Worm (Caenorhabditis elegans) whole organism, L1 larva: ENCODE results near the gene Y39A1A.18.

Experiments used
- C04F5.9 ChIP-seq: sonication (generic microtip); optimal IDR thresholded peaks from 2 replicates; lab custom pipeline; 2016; ENCODE audit warnings: missing genetic modification characterization, missing compliant biosample characterization
- C16A3.4 ChIP-seq: fragments of 150-350 bp; optimal IDR thresholded peaks from 2 replicates; lab custom pipeline; 2014; ENCODE audit warnings: missing biosample characterization, missing genetic modification characterization
- C34B4.2 ChIP-seq: sonication (generic microtip); optimal IDR thresholded peaks from 2 replicates; lab custom pipeline; 2017; ENCODE audit warnings: mild to moderate bottlenecking, missing genetic modification characterization, missing compliant biosample characterization
- F16B12.6 ChIP-seq: fragments of 150-350 bp; optimal IDR thresholded peaks from 2 replicates; lab custom pipeline; 2014; ENCODE audit warnings: missing biosample characterization, missing genetic modification characterization
- Y116A8C.19 ChIP-seq: sonication (generic microtip); optimal IDR thresholded peaks from 2 replicates; lab custom pipeline; 2016; ENCODE audit warnings: missing compliant biosample characterization, missing genetic modification characterization, borderline replicate concordance
- aha-1 ChIP-seq: fragments of 150-350 bp; optimal IDR thresholded peaks from 2 replicates; lab custom pipeline; 2014; ENCODE audit warnings: missing biosample characterization, missing genetic modification characterization
- aly-2 ChIP-seq: fragments of 150-350 bp; optimal IDR thresholded peaks from 2 replicates; lab custom pipeline; 2014; ENCODE audit warnings: missing biosample characterization, missing genetic modification characterization
- blmp-1 ChIP-seq: fragments of 150-350 bp; optimal IDR thresholded peaks from 2 replicates; lab custom pipeline; 2014; ENCODE audit warnings: missing biosample characterization, missing genetic modification characterization
- ceh-63 ChIP-seq: fragments of 200-800 bp; sonication (Bioruptor generic); optimal IDR thresholded peaks from 2 replicates; lab custom pipeline; 2018; ENCODE audit warnings: mild to moderate bottlenecking, missing genetic modification characterization, missing compliant biosample characterization
- ceh-88 ChIP-seq: fragments of 200-800 bp; sonication (Bioruptor generic); IDR thresholded peaks from 2 replicates; pipeline ENCODE4 v1.3.6; 2022; ENCODE audit warnings: missing genetic modification characterization, missing compliant biosample characterization
- dpl-1 ChIP-seq, 3 experiments: fragments of 150-350 bp in 2 of 3; sonication (generic microtip) in 1 of 3; optimal IDR thresholded peaks; 2 replicates each; lab custom pipeline; 2014 to 2017; ENCODE audit warnings: missing biosample characterization in 3 of 3, missing genetic modification characterization in 3 of 3, missing genetic modification reagents in 3 of 3
- dsc-1 ChIP-seq: sonication (generic microtip); optimal IDR thresholded peaks from 2 replicates; lab custom pipeline; 2016; ENCODE audit warnings: mild to moderate bottlenecking, missing genetic modification characterization, missing compliant biosample characterization
- efl-1 ChIP-seq, 4 experiments: fragments of 150-350 bp; optimal IDR thresholded peaks in 3 of 4; peaks in 1 of 4; 1 replicate in 1 of 4; 2 replicates in 3 of 4; lab custom pipeline; 2014; ENCODE audit warnings: missing biosample characterization in 2 of 4, missing genetic modification characterization in 2 of 4, missing genetic modification reagents in 2 of 4
- efl-3 ChIP-seq: fragments of 200-800 bp; sonication (Bioruptor generic); optimal IDR thresholded peaks from 2 replicates; lab custom pipeline; 2018; ENCODE audit warnings: mild to moderate bottlenecking, missing genetic modification characterization, missing compliant biosample characterization
- elt-3 ChIP-seq, 6 experiments: fragments of 150-350 bp in 1 of 6; sonication (generic microtip); optimal IDR thresholded peaks; 2 replicates each; lab custom pipeline; 2017 to 2018; ENCODE audit warnings: missing biosample characterization in 6 of 6, missing genetic modification characterization in 6 of 6, inconsistent platforms in 1 of 6
- ets-5 ChIP-seq: fragments of 200-800 bp; sonication (Bioruptor generic); IDR thresholded peaks from 2 replicates; pipeline ENCODE4 v1.3.6; 2022; ENCODE audit warnings: missing genetic modification characterization, missing compliant biosample characterization
- fkh-10 ChIP-seq: sonication (generic microtip); optimal IDR thresholded peaks from 2 replicates; lab custom pipeline; 2017; ENCODE audit warnings: missing biosample characterization, missing genetic modification reagents, missing genetic modification characterization
- fkh-4 ChIP-seq: sonication (generic microtip); optimal IDR thresholded peaks from 2 replicates; lab custom pipeline; 2016; ENCODE audit warnings: missing compliant biosample characterization, missing genetic modification characterization, borderline replicate concordance
- fkh-8 ChIP-seq: sonication (generic microtip); optimal IDR thresholded peaks from 2 replicates; lab custom pipeline; 2016; ENCODE audit warnings: mild to moderate bottlenecking, missing genetic modification characterization, missing compliant biosample characterization
- grh-1 ChIP-seq: fragments of 200-800 bp; sonication (Bioruptor generic); IDR thresholded peaks from 2 replicates; pipeline ENCODE4 v1.3.6; 2022; ENCODE audit warnings: missing genetic modification reagents, missing genetic modification characterization, missing compliant biosample characterization
- hlh-4 ChIP-seq: sonication (generic microtip); optimal IDR thresholded peaks from 2 replicates; lab custom pipeline; 2016; ENCODE audit warnings: mild to moderate bottlenecking, missing genetic modification characterization, missing compliant biosample characterization
- hpl-2 ChIP-seq: fragments of 150-350 bp; optimal IDR thresholded peaks from 2 replicates; lab custom pipeline; 2014; ENCODE audit warnings: missing biosample characterization, missing genetic modification reagents, missing genetic modification characterization
- jun-1 ChIP-seq: fragments of 150-350 bp; optimal IDR thresholded peaks from 2 replicates; lab custom pipeline; 2014; ENCODE audit warnings: missing biosample characterization, missing genetic modification reagents, missing genetic modification characterization
- lin-13 ChIP-seq: fragments of 150-350 bp; optimal IDR thresholded peaks from 2 replicates; lab custom pipeline; 2014; ENCODE audit warnings: missing biosample characterization, missing genetic modification reagents, missing genetic modification characterization
- lin-14 ChIP-seq: fragments of 200-800 bp; sonication (Bioruptor generic); optimal IDR thresholded peaks from 2 replicates; lab custom pipeline; 2018; ENCODE audit warnings: mild to moderate bottlenecking, missing genetic modification characterization, moderate library complexity, missing compliant biosample characterization
- lin-15B ChIP-seq: fragments of 150-350 bp; sonication (generic microtip); optimal IDR thresholded peaks from 3 replicates; lab custom pipeline; 2014; ENCODE audit warnings: missing biosample characterization, missing genetic modification characterization
- lin-39 ChIP-seq: fragments of 150-350 bp; optimal IDR thresholded peaks from 2 replicates; lab custom pipeline; 2014; ENCODE audit warnings: missing biosample characterization, missing genetic modification reagents, missing genetic modification characterization
- lsy-2 ChIP-seq, 2 experiments: fragments of 150-350 bp; optimal IDR thresholded peaks; 2 replicates each; lab custom pipeline; 2014; ENCODE audit warnings: missing biosample characterization in 2 of 2, missing genetic modification characterization in 2 of 2
- mab-9 ChIP-seq: fragments of 200-800 bp; sonication (Bioruptor generic); IDR thresholded peaks from 2 replicates; pipeline ENCODE4 v1.3.6; 2022; ENCODE audit warnings: missing genetic modification reagents, missing genetic modification characterization, missing compliant biosample characterization
- mep-1 ChIP-seq: fragments of 150-350 bp; optimal IDR thresholded peaks from 2 replicates; lab custom pipeline; 2014; ENCODE audit warnings: missing biosample characterization, missing genetic modification characterization
- nhr-11 ChIP-seq: fragments of 150-350 bp; optimal IDR thresholded peaks from 2 replicates; lab custom pipeline; 2014; ENCODE audit warnings: missing biosample characterization, missing genetic modification characterization
- nhr-12 ChIP-seq: sonication (generic microtip); optimal IDR thresholded peaks from 2 replicates; lab custom pipeline; 2017; ENCODE audit warnings: missing biosample characterization, missing genetic modification characterization
- nhr-19 ChIP-seq: fragments of 200-800 bp; sonication (Bioruptor generic); conservative IDR thresholded peaks from 2 replicates; pipeline ENCODE4 v1.3.6; 2022; ENCODE audit warnings: missing genetic modification characterization, missing compliant biosample characterization
- nhr-28 ChIP-seq: fragments of 150-350 bp; optimal IDR thresholded peaks from 2 replicates; lab custom pipeline; 2014; ENCODE audit warnings: missing biosample characterization, missing genetic modification characterization
- nhr-47 ChIP-seq: sonication (generic microtip); optimal IDR thresholded peaks from 2 replicates; lab custom pipeline; 2016; ENCODE audit warnings: mild to moderate bottlenecking, missing genetic modification characterization, moderate library complexity, missing compliant biosample characterization
- nhr-76 ChIP-seq: sonication (generic microtip); optimal IDR thresholded peaks from 2 replicates; lab custom pipeline; 2017; ENCODE audit warnings: missing biosample characterization, missing genetic modification characterization
- nhr-77 ChIP-seq: fragments of 150-350 bp; optimal IDR thresholded peaks from 2 replicates; lab custom pipeline; 2014; ENCODE audit warnings: missing biosample characterization, missing genetic modification characterization
- nhr-84 ChIP-seq: sonication (generic microtip); optimal IDR thresholded peaks from 2 replicates; lab custom pipeline; 2017; ENCODE audit warnings: missing biosample characterization, missing genetic modification characterization
- pag-3 ChIP-seq: sonication (generic microtip); optimal IDR thresholded peaks from 2 replicates; lab custom pipeline; 2017; ENCODE audit warnings: missing genetic modification characterization, mild to moderate bottlenecking, missing compliant biosample characterization, antibody characterized with exemption, borderline replicate concordance; ENCODE audit not compliant: insufficient read depth
- pqm-1 ChIP-seq: sonication (generic microtip); optimal IDR thresholded peaks from 3 replicates; lab custom pipeline; 2017; ENCODE audit warnings: missing biosample characterization, missing genetic modification characterization
- rnt-1 ChIP-seq: sonication (generic microtip); optimal IDR thresholded peaks from 2 replicates; lab custom pipeline; 2016; ENCODE audit warnings: mild to moderate bottlenecking, missing genetic modification characterization, moderate library complexity, missing compliant biosample characterization
- snu-23 ChIP-seq: sonication (generic microtip); optimal IDR thresholded peaks from 2 replicates; lab custom pipeline; 2016; ENCODE audit warnings: missing genetic modification characterization, missing compliant biosample characterization
- sptf-1 ChIP-seq: fragments of 150-350 bp; optimal IDR thresholded peaks from 2 replicates; lab custom pipeline; 2014; ENCODE audit warnings: missing biosample characterization, missing genetic modification characterization
- sup-37 ChIP-seq: fragments of 200-800 bp; sonication (Bioruptor generic); optimal IDR thresholded peaks from 2 replicates; lab custom pipeline; 2018; ENCODE audit warnings: mild to moderate bottlenecking, missing genetic modification characterization, missing compliant biosample characterization
- swsn-7 ChIP-seq: sonication (generic microtip); optimal IDR thresholded peaks from 2 replicates; lab custom pipeline; 2016; ENCODE audit warnings: missing genetic modification characterization, missing compliant biosample characterization
- tbx-2 ChIP-seq: sonication (generic microtip); optimal IDR thresholded peaks from 2 replicates; lab custom pipeline; 2016; ENCODE audit warnings: missing genetic modification characterization, missing compliant biosample characterization
- unc-30 ChIP-seq: sonication (generic microtip); optimal IDR thresholded peaks from 2 replicates; lab custom pipeline; 2017; ENCODE audit warnings: missing biosample characterization, missing genetic modification characterization
- unc-62 ChIP-seq: fragments of 150-350 bp; optimal IDR thresholded peaks from 2 replicates; lab custom pipeline; 2014; ENCODE audit warnings: missing biosample characterization, missing genetic modification reagents, missing genetic modification characterization
- unc-86 ChIP-seq: sonication (generic microtip); optimal IDR thresholded peaks from 2 replicates; lab custom pipeline; 2016; ENCODE audit warnings: missing genetic modification characterization, missing compliant biosample characterization
- unc-98 ChIP-seq: fragments of 200-800 bp; sonication (Bioruptor generic); IDR thresholded peaks from 2 replicates; pipeline ENCODE4 v1.3.6; 2022; ENCODE audit warnings: missing genetic modification characterization, missing compliant biosample characterization
- xbp-1 ChIP-seq: sonication (generic microtip); optimal IDR thresholded peaks from 2 replicates; lab custom pipeline; 2016; ENCODE audit warnings: missing genetic modification characterization, missing compliant biosample characterization
- zip-4 ChIP-seq: fragments of 200-800 bp; sonication (Bioruptor generic); optimal IDR thresholded peaks from 2 replicates; lab custom pipeline; 2018; ENCODE audit warnings: mild to moderate bottlenecking, missing genetic modification characterization, moderate library complexity, missing compliant biosample characterization
- ztf-11 ChIP-seq, 2 experiments: sonication (generic microtip); optimal IDR thresholded peaks; 2 replicates each; lab custom pipeline; 2016 to 2017; ENCODE audit warnings: missing genetic modification characterization in 2 of 2, missing biosample characterization in 1 of 2, missing compliant biosample characterization in 1 of 2
- ztf-4 ChIP-seq: fragments of 150-350 bp; optimal IDR thresholded peaks from 2 replicates; lab custom pipeline; 2014; ENCODE audit warnings: missing biosample characterization, missing genetic modification characterization

Y39A1A.18 gene

ce11 chrIII:10642781-10643180, 51.5 kb downstream of the Y39A1A.18 start, which contains the start of the genes dhs-11 and orc-1 (continued):
- TF ChIP-seq ceh-63 (GFP tag; lab: Kevin White, UChicago) (no peak), zip-4 (GFP tag; lab: Kevin White, UChicago) (no peak), ets-5 (GFP tag; lab: Robert Waterston, UW) (no peak), hlh-4 (tag; lab: Kevin White, UChicago) (no peak), unc-86 (no peak), pqm-1 (tag; lab: Kevin White, UChicago) (no peak), hpl-2 (GFP tag; lab: Kevin White, UChicago) (no peak), nhr-19 (GFP tag; lab: Robert Waterston, UW) (peak; percentile 51), lin-13 (GFP tag; lab: Kevin White, UChicago) (no peak), nhr-77 (no peak), unc-62 (no peak), unc-30 (tag; lab: Kevin White, UChicago) (no peak), nhr-76 (tag; lab: Kevin White, UChicago) (no peak), fkh-10 (GFP tag; lab: Kevin White, UChicago) (no peak), dsc-1 (tag; lab: Kevin White, UChicago) (no peak), lsy-2 (tag; optimal IDR thresholded peaks at IDR 0.05; lab: Kevin White, UChicago) (peak; percentile 98 to 99), C16A3.4 (tag; lab: Kevin White, UChicago) (peak; percentile 59), tbx-2 (tag; lab: Kevin White, UChicago) (peak; percentile 54), elt-3 (tag; optimal IDR thresholded peaks at IDR 0.05; lab: Kevin White, UChicago) (peak in 1 of 6 experiments; percentile 75), aly-2 (tag; lab: Kevin White, UChicago) (no peak), jun-1 (tag; lab: Kevin White, UChicago) (no peak), lin-14 (no peak), grh-1 (no peak), sup-37 (GFP tag; lab: Kevin White, UChicago) (no peak), C34B4.2 (tag; lab: Kevin White, UChicago) (no peak), nhr-11 (no peak), sptf-1 (tag; lab: Kevin White, UChicago) (no peak), nhr-12 (tag; lab: Kevin White, UChicago) (no peak), aha-1 (no peak), ceh-88 (no peak), ztf-4 (no peak), Y116A8C.19 (no peak), pag-3 (tag; lab: Kevin White, UChicago) (no peak), snu-23 (GFP tag; lab: Kevin White, UChicago) (peak; percentile 72), rnt-1 (tag; lab: Kevin White, UChicago) (peak; percentile 57), ztf-11 (tag; optimal IDR thresholded peaks at IDR 0.05; lab: Kevin White, UChicago) (no peak), efl-1 (optimal IDR thresholded peaks at IDR 0.05; lab: Kevin White, UChicago) (peak; percentile 62 to 91), efl-1 (GFP tag; optimal IDR thresholded peaks at IDR 0.05 in 1 of 2; lab: Kevin White, UChicago) (peak; percentile 91 to 99), xbp-1 (peak; percentile 38), blmp-1 (tag; lab: Kevin White, UChicago) (peak; percentile 35), fkh-8 (peak; percentile 29), nhr-84 (tag; lab: Kevin White, UChicago) (no peak), mep-1 (tag; lab: Kevin White, UChicago) (peak; percentile 77), swsn-7 (peak; percentile 42), dpl-1 (GFP tag; optimal IDR thresholded peaks at IDR 0.05; lab: Kevin White, UChicago) (peak; percentile 88 to 93 (median 90)), C04F5.9 (tag; lab: Kevin White, UChicago) (no peak), mab-9 (GFP tag; lab: Robert Waterston, UW) (no peak), lin-15B (tag; lab: Kevin White, UChicago) (peak; percentile 57), fkh-4 (no peak), efl-3 (GFP tag; lab: Kevin White, UChicago) (no peak), lin-39 (peak; percentile 24), unc-98 (GFP tag; lab: Robert Waterston, UW) (no peak), F16B12.6 (tag; lab: Kevin White, UChicago) (peak; percentile 88), nhr-28 (tag; lab: Kevin White, UChicago) (no peak), nhr-47 (tag; lab: Kevin White, UChicago) (peak; percentile 52)
